Worm (Caenorhabditis elegans): ENCODE results near the gene F42H10.6.

F42H10.6 gene

ce11 chrIII:8524773-8525172, 44.5 kb upstream of the F42H10.6 start, which contains the start of gene idpp-15:
TSS of gene idpp-15 (plus strand) at chrIII:8525073.
- TF ChIP-seq ttx-3 (tag; optimal IDR thresholded peaks at IDR 0.05) (no peak), zip-5 (tag; optimal IDR thresholded peaks at IDR 0.05) (no peak), T23F11.4 (GFP tag; optimal IDR thresholded peaks at IDR 0.05) (no peak), sdc-2 (tag; optimal IDR thresholded peaks at IDR 0.05) (no peak), unc-3 (GFP tag; conservative IDR thresholded peaks at IDR 0.05) (no peak), unc-3 (tag; optimal IDR thresholded peaks at IDR 0.05) (no peak), ceh-22 (tag; optimal IDR thresholded peaks at IDR 0.05) (no peak), pqm-1 (tag; optimal IDR thresholded peaks at IDR 0.05) (no peak), K02D7.2 (tag; optimal IDR thresholded peaks at IDR 0.05) (no peak), C38D4.7 (GFP tag; optimal IDR thresholded peaks at IDR 0.05) (no peak), ceh-6 (GFP tag; optimal IDR thresholded peaks at IDR 0.05) (no peak), nhr-11 (tag; optimal IDR thresholded peaks at IDR 0.05) (no peak), elt-2 (tag; optimal IDR thresholded peaks at IDR 0.05) (no peak), gmeb-2 (tag; optimal IDR thresholded peaks at IDR 0.05) (no peak), ceh-24 (tag; optimal IDR thresholded peaks at IDR 0.05) (no peak), ceh-18 (tag; optimal IDR thresholded peaks at IDR 0.05) (no peak), hlh-30 (tag; optimal IDR thresholded peaks at IDR 0.05; ENCODE audit: insufficient read depth) (no peak), ceh-30 (tag; optimal IDR thresholded peaks at IDR 0.05) (no peak), fkh-6 (tag; optimal IDR thresholded peaks at IDR 0.05) (no peak), ceh-9 (tag; optimal IDR thresholded peaks at IDR 0.05) (no peak), madf-2 (tag; optimal IDR thresholded peaks at IDR 0.05) (no peak)

- TF ChIP-seq ceh-31 (tag; optimal IDR thresholded peaks at IDR 0.05) (no peak), fkh-10 (GFP tag; optimal IDR thresholded peaks at IDR 0.05) (no peak), pha-2 (tag; optimal IDR thresholded peaks at IDR 0.05) (no peak), ztf-16 (tag; optimal IDR thresholded peaks at IDR 0.05) (no peak)
Observed at ce11 chrIII:8521654-8522392, 41.6 kb upstream of the F42H10.6 start.

ce11 chrIII:8520589-8520988, 40.3 kb upstream of the F42H10.6 start:
- TF ChIP-seq eyg-1 (tag; optimal IDR thresholded peaks at IDR 0.05) (no peak), ceh-45 (GFP tag; IDR thresholded peaks at IDR 0.05) (no peak)

- TF ChIP-seq ceh-31 (tag; optimal IDR thresholded peaks at IDR 0.05) (no peak), lim-6 (tag; optimal IDR thresholded peaks at IDR 0.05) (no peak), F13H6.1 (tag; optimal IDR thresholded peaks at IDR 0.05) (no peak), tbx-2 (tag; optimal IDR thresholded peaks at IDR 0.05) (no peak), T23F11.4 (GFP tag; optimal IDR thresholded peaks at IDR 0.05) (no peak), elt-2 (tag; optimal IDR thresholded peaks at IDR 0.05) (no peak), pat-9 (tag; optimal IDR thresholded peaks at IDR 0.05) (no peak), madf-2 (tag; optimal IDR thresholded peaks at IDR 0.05) (no peak), hlh-15 (tag; optimal IDR thresholded peaks at IDR 0.05) (no peak), dmd-4 (tag; optimal IDR thresholded peaks at IDR 0.05; ENCODE audit: borderline replicate concordance) (no peak), ceh-19 (GFP tag; optimal IDR thresholded peaks at IDR 0.05) (no peak), ref-2 (tag; optimal IDR thresholded peaks at IDR 0.05) (no peak), pha-2 (tag; optimal IDR thresholded peaks at IDR 0.05) (no peak), nfya-1 (tag; optimal IDR thresholded peaks at IDR 0.05) (no peak)
Observed at ce11 chrIII:8519886-8520285, 39.6 kb upstream of the F42H10.6 start, which contains the start of gene ZC21.8. TSS of gene ZC21.8 (minus strand) at chrIII:8519986.
